Worm (Caenorhabditis elegans): ENCODE measurements around the gene rsp-1.

ce11 chrII:11484600-11484999 lies 31.4 kb downstream of the rsp-1 start:
- peak; percentile 60 for TF ChIP-seq him-1 (tag; optimal IDR thresholded peaks at IDR 0.05)
- peak; percentile 85 for TF ChIP-seq dao-5 (tag; optimal IDR thresholded peaks at IDR 0.05)

All from whole organism, L4/young adult.